Fruit fly (Drosophila melanogaster) whole organism, embryonic: ENCODE data around the gene trio.

Experiments used
- Asciz ChIP-seq: fragments of 200-800 bp; sonication (Bioruptor generic); optimal IDR thresholded peaks from 2 replicates; lab custom pipeline; 2017; ENCODE audit warnings: missing biosample characterization, mild to moderate bottlenecking, missing genetic modification characterization, missing genetic modification reagents
- BtbVII ChIP-seq: fragments of 200-800 bp; sonication (Bioruptor generic); optimal IDR thresholded peaks from 3 replicates; lab custom pipeline; 2017; ENCODE audit warnings: missing biosample characterization, mild to moderate bottlenecking, missing genetic modification characterization
- CG10543 ChIP-seq: fragments of 200-800 bp; sonication (Bioruptor generic); optimal IDR thresholded peaks from 3 replicates; lab custom pipeline; 2017; ENCODE audit warnings: missing biosample characterization, mild to moderate bottlenecking, missing genetic modification characterization, moderate library complexity
- CG10654 ChIP-seq: fragments of 200-800 bp; sonication (Bioruptor generic); optimal IDR thresholded peaks from 2 replicates; lab custom pipeline; 2016; ENCODE audit warnings: missing biosample characterization, missing genetic modification characterization
- CG13287 ChIP-seq: fragments of 200-800 bp; sonication (Bioruptor generic); IDR thresholded peaks from 2 replicates; pipeline ENCODE4 v1.3.6; 2022; ENCODE audit warnings: missing biosample characterization, missing genetic modification characterization; ENCODE audit not compliant: partially characterized antibody
- CG15269 ChIP-seq: fragments of 200-800 bp; sonication (Bioruptor generic); optimal IDR thresholded peaks from 2 replicates; lab custom pipeline; 2018; ENCODE audit warnings: missing biosample characterization, mild to moderate bottlenecking, missing genetic modification characterization, moderate library complexity
- CG15514 ChIP-seq: fragments of 200-800 bp; sonication (Bioruptor generic); optimal IDR thresholded peaks from 3 replicates; lab custom pipeline; 2017; ENCODE audit warnings: missing biosample characterization, missing genetic modification characterization, mild to moderate bottlenecking, moderate library complexity, missing genetic modification reagents
- CG1603 ChIP-seq: fragments of 200-800 bp; sonication (Bioruptor generic); optimal IDR thresholded peaks from 2 replicates; lab custom pipeline; 2019; ENCODE audit warnings: missing biosample characterization, mild to moderate bottlenecking, missing genetic modification characterization, moderate library complexity
- CG3163 ChIP-seq: fragments of 200-800 bp; sonication (Bioruptor generic); optimal IDR thresholded peaks from 3 replicates; lab custom pipeline; 2016; ENCODE audit warnings: missing biosample characterization, missing genetic modification characterization
- CG6654 ChIP-seq: fragments of 200-800 bp; sonication (Bioruptor generic); optimal IDR thresholded peaks from 2 replicates; lab custom pipeline; 2017; ENCODE audit warnings: missing biosample characterization, mild to moderate bottlenecking, missing genetic modification characterization
- CG9727 ChIP-seq: fragments of 200-800 bp; sonication (Bioruptor generic); optimal IDR thresholded peaks from 3 replicates; lab custom pipeline; 2017; ENCODE audit warnings: missing biosample characterization, mild to moderate bottlenecking, missing genetic modification characterization
- D19A ChIP-seq: fragments of 200-800 bp; optimal IDR thresholded peaks from 3 replicates; lab custom pipeline; 2019; ENCODE audit warnings: missing biosample characterization, mild to moderate bottlenecking, missing genetic modification characterization, moderate library complexity
- Doc3 ChIP-seq: fragments of 200-800 bp; sonication (Bioruptor generic); IDR thresholded peaks from 3 replicates; pipeline ENCODE4 v1.3.6; 2022; ENCODE audit warnings: missing biosample characterization, missing genetic modification characterization; ENCODE audit not compliant: partially characterized antibody
- Drgx ChIP-seq: fragments of 200-800 bp; sonication (Bioruptor generic); IDR thresholded peaks from 2 replicates; pipeline ENCODE4 v1.3.6; 2022; ENCODE audit warnings: missing biosample characterization, missing genetic modification characterization
- Elba2 ChIP-seq: fragments of 200-800 bp; sonication (Bioruptor generic); optimal IDR thresholded peaks from 3 replicates; lab custom pipeline; 2016; ENCODE audit warnings: missing biosample characterization, missing genetic modification characterization
- Ets65A ChIP-seq: fragments of 200-800 bp; sonication (Bioruptor generic); peaks from one replicate; lab custom pipeline; 2016; ENCODE audit warnings: missing biosample characterization, missing genetic modification characterization
- HLHmδ ChIP-seq: fragments of 200-800 bp; sonication (Bioruptor generic); optimal IDR thresholded peaks from 2 replicates; lab custom pipeline; 2018; ENCODE audit warnings: missing biosample characterization, mild to moderate bottlenecking, missing genetic modification characterization, moderate library complexity
- Jarid2 ChIP-seq: fragments of 200-800 bp; sonication (Bioruptor generic); optimal IDR thresholded peaks from 3 replicates; lab custom pipeline; 2017; ENCODE audit warnings: mild to moderate bottlenecking, missing biosample characterization, missing genetic modification reagents, missing genetic modification characterization
- Med ChIP-seq: fragments of 200-800 bp; sonication (Bioruptor generic); peaks from one replicate; lab custom pipeline; 2016; ENCODE audit warnings: missing biosample characterization, missing genetic modification characterization, mild to moderate bottlenecking, inconsistent platforms, moderate library complexity
- Scr ChIP-seq: fragments of 200-800 bp; sonication (Bioruptor generic); IDR thresholded peaks from 2 replicates; pipeline ENCODE4 v1.3.6; 2022; ENCODE audit warnings: missing biosample characterization, missing genetic modification characterization; ENCODE audit not compliant: partially characterized antibody
- Vsx1 ChIP-seq: fragments of 200-800 bp; sonication (Bioruptor generic); optimal IDR thresholded peaks from 2 replicates; lab custom pipeline; 2017; ENCODE audit warnings: missing biosample characterization, mild to moderate bottlenecking, missing genetic modification characterization, missing genetic modification reagents
- bsh ChIP-seq, 2 experiments: fragments of 200-800 bp; sonication (Bioruptor generic); optimal IDR thresholded peaks; 2 replicates each; lab custom pipeline; 2017 to 2018; ENCODE audit warnings: mild to moderate bottlenecking in 2 of 2, missing biosample characterization in 2 of 2, missing genetic modification characterization in 2 of 2, moderate library complexity in 1 of 2
- caup ChIP-seq: fragments of 200-800 bp; sonication (Bioruptor generic); optimal IDR thresholded peaks from 3 replicates; lab custom pipeline; 2017; ENCODE audit warnings: missing biosample characterization, mild to moderate bottlenecking, missing genetic modification characterization, moderate library complexity; ENCODE audit not compliant: severe bottlenecking
- dmrt11E ChIP-seq: fragments of 200-800 bp; sonication (Bioruptor generic); optimal IDR thresholded peaks from 3 replicates; lab custom pipeline; 2018; ENCODE audit warnings: missing biosample characterization, mild to moderate bottlenecking, missing genetic modification characterization, moderate library complexity
- exex ChIP-seq: fragments of 200-800 bp; sonication (Bioruptor generic); optimal IDR thresholded peaks from 4 replicates; lab custom pipeline; 2018; ENCODE audit warnings: missing biosample characterization, mild to moderate bottlenecking, missing genetic modification characterization, moderate library complexity
- grn ChIP-seq: fragments of 200-800 bp; sonication (Bioruptor generic); optimal IDR thresholded peaks from 3 replicates; lab custom pipeline; 2017; ENCODE audit warnings: missing biosample characterization, missing genetic modification characterization
- gro ChIP-seq: fragments of 200-800 bp; sonication (Bioruptor generic); optimal IDR thresholded peaks from 2 replicates; lab custom pipeline; 2016; ENCODE audit warnings: missing biosample characterization, missing genetic modification characterization
- her ChIP-seq: fragments of 200-800 bp; sonication (Bioruptor generic); optimal IDR thresholded peaks from 2 replicates; lab custom pipeline; 2016; ENCODE audit warnings: missing biosample characterization, missing genetic modification characterization
- kni ChIP-seq: fragments of 200-800 bp; sonication (Bioruptor generic); optimal IDR thresholded peaks from 3 replicates; lab custom pipeline; 2017; ENCODE audit warnings: mild to moderate bottlenecking, missing biosample characterization, missing genetic modification reagents, missing genetic modification characterization
- lab ChIP-seq: fragments of 200-800 bp; sonication (Bioruptor generic); optimal IDR thresholded peaks from 3 replicates; lab custom pipeline; 2017; ENCODE audit warnings: missing biosample characterization, missing genetic modification characterization, mild to moderate bottlenecking, moderate library complexity, missing genetic modification reagents
- lmd ChIP-seq: fragments of 200-800 bp; sonication (Bioruptor generic); IDR thresholded peaks from 2 replicates; pipeline ENCODE4 v1.3.6; 2022; ENCODE audit warnings: missing biosample characterization, missing genetic modification characterization
- nerfin-1 ChIP-seq: fragments of 200-800 bp; sonication (Bioruptor generic); optimal IDR thresholded peaks from 3 replicates; lab custom pipeline; 2019; ENCODE audit warnings: missing biosample characterization, mild to moderate bottlenecking, missing genetic modification characterization, moderate library complexity
- nom ChIP-seq: fragments of 200-800 bp; sonication (Bioruptor generic); optimal IDR thresholded peaks from 2 replicates; lab custom pipeline; 2017; ENCODE audit warnings: missing biosample characterization, missing genetic modification characterization, mild to moderate bottlenecking, moderate library complexity, missing genetic modification reagents
- odd ChIP-seq: fragments of 200-800 bp; sonication (Bioruptor generic); optimal IDR thresholded peaks from 2 replicates; lab custom pipeline; 2017; ENCODE audit warnings: missing biosample characterization, mild to moderate bottlenecking, missing genetic modification characterization
- sd ChIP-seq: fragments of 200-800 bp; sonication (Bioruptor generic); optimal IDR thresholded peaks from 3 replicates; lab custom pipeline; 2018; ENCODE audit warnings: missing biosample characterization, mild to moderate bottlenecking, missing genetic modification characterization, moderate library complexity
- shn ChIP-seq: fragments of 200-800 bp; sonication (Bioruptor generic); optimal IDR thresholded peaks from 3 replicates; lab custom pipeline; 2016; ENCODE audit warnings: missing biosample characterization, missing genetic modification characterization
- sug ChIP-seq: fragments of 200-800 bp; optimal IDR thresholded peaks from 2 replicates; lab custom pipeline; 2019; ENCODE audit warnings: missing biosample characterization, mild to moderate bottlenecking, missing genetic modification characterization, moderate library complexity
- tgo ChIP-seq: fragments of 200-800 bp; sonication (Bioruptor generic); IDR thresholded peaks from 3 replicates; pipeline ENCODE4 v1.3.6; 2022; ENCODE audit warnings: missing biosample characterization, missing genetic modification characterization
- yki ChIP-seq: fragments of >200 bp; optimal IDR thresholded peaks from 3 replicates; lab custom pipeline; 2018

The trio gene

DNA sequence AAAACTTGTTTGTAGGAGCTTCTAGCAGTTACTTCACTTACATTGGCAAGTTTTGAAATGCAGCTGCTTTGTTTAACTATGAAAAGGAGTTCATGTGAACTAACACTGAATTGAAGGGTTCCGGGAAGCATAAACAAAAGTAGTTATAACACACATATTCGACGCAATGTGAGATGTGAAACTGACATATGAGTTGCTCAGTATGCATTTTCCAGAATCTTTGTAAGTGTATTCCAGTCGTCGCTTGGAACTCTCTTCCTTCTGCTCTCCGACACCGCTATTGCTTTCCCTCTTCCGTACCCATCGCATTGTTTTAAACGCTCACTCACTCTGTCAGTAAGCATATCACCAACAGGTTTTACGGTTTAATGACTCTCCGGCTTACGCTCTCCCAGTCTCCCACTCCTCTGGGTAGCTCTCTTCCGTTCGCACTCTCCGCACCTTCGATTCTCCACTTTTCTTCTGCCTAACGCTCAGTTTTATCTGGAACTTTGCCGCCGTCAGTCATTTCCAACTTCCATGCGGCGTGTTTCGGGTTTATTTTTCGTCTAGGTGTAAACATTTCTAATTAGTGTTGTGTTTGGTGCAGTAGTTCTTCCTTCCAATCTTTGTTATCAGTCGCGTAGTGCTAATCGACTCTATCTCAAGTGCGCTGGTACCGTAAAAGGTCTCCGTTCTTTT is 75.3 kb downstream of the trio start (continued):
- TF ChIP-seq Asciz (peak; percentile 7), odd (GFP tag; lab: Kevin White, UChicago) (peak; percentile 27), yki (lab: Kevin White, UChicago) (peak; percentile 31), dmrt11E (tag; lab: Kevin White, UChicago) (no peak), sug (tag; lab: Kevin White, UChicago) (peak; percentile 58), Doc3 (GFP tag; lab: Robert Waterston, UW) (no peak), CG9727 (GFP tag; lab: Kevin White, UChicago) (no peak), CG10654 (no peak), grn (GFP tag; lab: Kevin White, UChicago) (peak; percentile 69), CG15514 (peak; percentile 1), CG15269 (tag; lab: Kevin White, UChicago) (no peak), Scr (GFP tag; lab: Robert Waterston, UW) (no peak), gro (GFP tag; lab: Kevin White, UChicago) (peak; percentile 26), nom (GFP tag; lab: Kevin White, UChicago) (peak; percentile 8), tgo (GFP tag; lab: Robert Waterston, UW) (no peak), her (GFP tag; lab: Kevin White, UChicago) (no peak), D19A (peak; percentile 81), BtbVII (GFP tag; lab: Kevin White, UChicago) (peak; percentile 22), Drgx (GFP tag; lab: Robert Waterston, UW) (peak; percentile 41), lmd (GFP tag; lab: Robert Waterston, UW) (no peak), kni (peak; percentile 13), CG10543 (GFP tag; lab: Kevin White, UChicago) (peak; percentile 5), Elba2 (GFP tag; lab: Kevin White, UChicago) (no peak), caup (peak; percentile 9), CG6654 (no peak), Med (peak; percentile 50), Jarid2 (GFP tag; lab: Kevin White, UChicago) (peak; percentile 71), lab (GFP tag; lab: Kevin White, UChicago) (peak; percentile 19), bsh (GFP tag; optimal IDR thresholded peaks at IDR 0.05; lab: Kevin White, UChicago) (peak; percentile 5 to 24), CG13287 (GFP tag; lab: Robert Waterston, UW) (peak; percentile 8; the same call in 1 of the 2 replicates), exex (peak; percentile 95), CG1603 (tag; lab: Kevin White, UChicago) (peak; percentile 8), sd (tag; lab: Kevin White, UChicago) (peak; percentile 12), Vsx1 (GFP tag; lab: Kevin White, UChicago) (peak; percentile 83), HLHmδ (GFP tag; lab: Kevin White, UChicago) (no peak), nerfin-1 (tag; lab: Kevin White, UChicago) (peak; percentile 2), CG3163 (peak; percentile 12), shn (GFP tag; lab: Kevin White, UChicago) (no peak), Ets65A (GFP tag; lab: Kevin White, UChicago) (peak; percentile 61)
